Worm (Caenorhabditis elegans): ENCODE measurements around the gene sftd-3.

DNA sequence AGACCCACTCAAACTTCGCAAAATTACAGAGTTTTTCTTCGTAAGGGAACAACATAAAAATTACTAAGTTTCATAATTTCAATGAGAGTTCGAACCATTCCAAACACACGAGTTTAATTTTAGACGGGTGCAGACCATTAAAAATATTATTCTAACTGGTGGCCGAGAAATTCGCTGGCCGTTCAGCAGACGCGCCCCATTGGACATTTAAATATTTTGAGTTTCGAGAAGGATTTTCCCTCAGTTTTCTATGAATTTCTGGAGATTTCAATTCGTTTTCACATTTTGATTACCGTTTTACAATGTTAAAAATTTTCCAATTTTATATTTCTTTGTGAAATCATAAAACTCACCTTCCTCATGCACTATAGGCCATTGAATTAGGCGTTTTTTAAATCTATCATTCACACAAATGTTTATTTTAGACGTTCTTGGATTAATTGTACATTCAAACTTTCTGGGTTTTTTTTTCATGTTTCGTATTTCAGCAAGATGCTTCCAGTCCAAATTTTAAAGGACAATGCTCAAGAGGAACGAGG, 36.6 kb downstream of the sftd-3 start, which contains the start of gene cct-2:
- TF ChIP-seq ztf-11 (tag; optimal IDR thresholded peaks at IDR 0.05): no peak
- TF ChIP-seq mab-5 (tag; optimal IDR thresholded peaks at IDR 0.05): no peak
- no peak for TF ChIP-seq ceh-82 (tag; optimal IDR thresholded peaks at IDR 0.05)
- TF ChIP-seq nhr-237 (tag; optimal IDR thresholded peaks at IDR 0.05): no peak
- no peak for TF ChIP-seq egl-27 (tag; optimal IDR thresholded peaks at IDR 0.05)
- no peak for TF ChIP-seq F13H6.1 (tag; optimal IDR thresholded peaks at IDR 0.05)
- TF ChIP-seq ceh-16 (tag; optimal IDR thresholded peaks at IDR 0.05): no peak

Measured in whole organism, L2 larva.